Worm (Caenorhabditis elegans) whole organism, L1 larva: Measurements from ENCODE around the gene F48B9.1.

ENCODE experiments used
- C04F5.9 ChIP-seq: sonication (generic microtip); optimal IDR thresholded peaks from 2 replicates; lab custom pipeline; 2016; ENCODE audit warnings: missing genetic modification characterization, missing compliant biosample characterization
- C16A3.4 ChIP-seq: fragments of 150-350 bp; optimal IDR thresholded peaks from 2 replicates; lab custom pipeline; 2014; ENCODE audit warnings: missing biosample characterization, missing genetic modification characterization
- C34B4.2 ChIP-seq: sonication (generic microtip); optimal IDR thresholded peaks from 2 replicates; lab custom pipeline; 2017; ENCODE audit warnings: mild to moderate bottlenecking, missing genetic modification characterization, missing compliant biosample characterization
- aly-2 ChIP-seq: fragments of 150-350 bp; optimal IDR thresholded peaks from 2 replicates; lab custom pipeline; 2014; ENCODE audit warnings: missing biosample characterization, missing genetic modification characterization
- blmp-1 ChIP-seq: fragments of 150-350 bp; optimal IDR thresholded peaks from 2 replicates; lab custom pipeline; 2014; ENCODE audit warnings: missing biosample characterization, missing genetic modification characterization
- ceh-8 ChIP-seq: fragments of 200-800 bp; sonication (Bioruptor generic); optimal IDR thresholded peaks from 2 replicates; lab custom pipeline; 2018; ENCODE audit warnings: mild to moderate bottlenecking, missing genetic modification characterization, moderate library complexity, missing compliant biosample characterization
- ceh-88 ChIP-seq: fragments of 200-800 bp; sonication (Bioruptor generic); IDR thresholded peaks from 2 replicates; pipeline ENCODE4 v1.3.6; 2022; ENCODE audit warnings: missing genetic modification characterization, missing compliant biosample characterization
- ces-1 ChIP-seq: fragments of 150-350 bp; optimal IDR thresholded peaks from 2 replicates; lab custom pipeline; 2014; ENCODE audit warnings: missing biosample characterization, missing genetic modification reagents, missing genetic modification characterization
- dpl-1 ChIP-seq, 3 experiments: fragments of 150-350 bp in 2 of 3; sonication (generic microtip) in 1 of 3; optimal IDR thresholded peaks; 2 replicates each; lab custom pipeline; 2014 to 2017; ENCODE audit warnings: missing biosample characterization in 3 of 3, missing genetic modification characterization in 3 of 3, missing genetic modification reagents in 3 of 3
- efl-1 ChIP-seq, 4 experiments: fragments of 150-350 bp; optimal IDR thresholded peaks in 3 of 4; peaks in 1 of 4; 1 replicate in 1 of 4; 2 replicates in 3 of 4; lab custom pipeline; 2014; ENCODE audit warnings: missing biosample characterization in 2 of 4, missing genetic modification characterization in 2 of 4, missing genetic modification reagents in 2 of 4
- egl-13 ChIP-seq: sonication (generic microtip); optimal IDR thresholded peaks from 2 replicates; lab custom pipeline; 2016; ENCODE audit warnings: missing genotype, missing genetic modification reagents, missing genetic modification characterization, missing compliant biosample characterization
- egl-27 ChIP-seq, 2 experiments: fragments of 150-350 bp in 1 of 2; sonication (generic microtip); optimal IDR thresholded peaks; 3 replicates each; lab custom pipeline; 2017 to 2018; ENCODE audit warnings: missing biosample characterization in 2 of 2, missing genetic modification characterization in 2 of 2, missing genetic modification reagents in 2 of 2
- elt-2 ChIP-seq: sonication (generic microtip); optimal IDR thresholded peaks from 2 replicates; lab custom pipeline; 2016; ENCODE audit warnings: missing genetic modification characterization, mild to moderate bottlenecking, inconsistent platforms, missing compliant biosample characterization, missing genetic modification reagents
- elt-3 ChIP-seq, 6 experiments: fragments of 150-350 bp in 1 of 6; sonication (generic microtip); optimal IDR thresholded peaks; 2 replicates each; lab custom pipeline; 2017 to 2018; ENCODE audit warnings: missing biosample characterization in 6 of 6, missing genetic modification characterization in 6 of 6, inconsistent platforms in 1 of 6
- fkh-10 ChIP-seq: sonication (generic microtip); optimal IDR thresholded peaks from 2 replicates; lab custom pipeline; 2017; ENCODE audit warnings: missing biosample characterization, missing genetic modification reagents, missing genetic modification characterization
- grh-1 ChIP-seq: fragments of 200-800 bp; sonication (Bioruptor generic); IDR thresholded peaks from 2 replicates; pipeline ENCODE4 v1.3.6; 2022; ENCODE audit warnings: missing genetic modification reagents, missing genetic modification characterization, missing compliant biosample characterization
- hlh-17 ChIP-seq: fragments of 200-800 bp; sonication (Bioruptor generic); optimal IDR thresholded peaks from 2 replicates; lab custom pipeline; 2018; ENCODE audit warnings: missing genetic modification characterization, mild to moderate bottlenecking, missing compliant biosample characterization, moderate library complexity, borderline replicate concordance
- hpl-2 ChIP-seq: fragments of 150-350 bp; optimal IDR thresholded peaks from 2 replicates; lab custom pipeline; 2014; ENCODE audit warnings: missing biosample characterization, missing genetic modification reagents, missing genetic modification characterization
- lin-13 ChIP-seq: fragments of 150-350 bp; optimal IDR thresholded peaks from 2 replicates; lab custom pipeline; 2014; ENCODE audit warnings: missing biosample characterization, missing genetic modification reagents, missing genetic modification characterization
- lin-14 ChIP-seq: fragments of 200-800 bp; sonication (Bioruptor generic); optimal IDR thresholded peaks from 2 replicates; lab custom pipeline; 2018; ENCODE audit warnings: mild to moderate bottlenecking, missing genetic modification characterization, moderate library complexity, missing compliant biosample characterization
- lin-15B ChIP-seq: fragments of 150-350 bp; sonication (generic microtip); optimal IDR thresholded peaks from 3 replicates; lab custom pipeline; 2014; ENCODE audit warnings: missing biosample characterization, missing genetic modification characterization
- lin-35 ChIP-seq, 2 experiments: fragments of 150-350 bp; optimal IDR thresholded peaks; 2 replicates each; lab custom pipeline; 2014; ENCODE audit warnings: missing biosample characterization in 2 of 2, missing genetic modification characterization in 2 of 2, missing genetic modification reagents in 2 of 2
- lir-3 ChIP-seq: sonication (generic microtip); optimal IDR thresholded peaks from 2 replicates; lab custom pipeline; 2016; ENCODE audit warnings: mild to moderate bottlenecking, missing genetic modification characterization, moderate library complexity, missing compliant biosample characterization; ENCODE audit not compliant: poor library complexity
- mab-9 ChIP-seq: fragments of 200-800 bp; sonication (Bioruptor generic); IDR thresholded peaks from 2 replicates; pipeline ENCODE4 v1.3.6; 2022; ENCODE audit warnings: missing genetic modification reagents, missing genetic modification characterization, missing compliant biosample characterization
- mdl-1 ChIP-seq, 2 experiments: fragments of 150-350 bp; optimal IDR thresholded peaks; 2 replicates each; lab custom pipeline; 2014 to 2017; ENCODE audit warnings: missing biosample characterization in 2 of 2, missing genetic modification characterization in 2 of 2, inconsistent platforms in 1 of 2
- mef-2 ChIP-seq: fragments of 150-350 bp; optimal IDR thresholded peaks from 2 replicates; lab custom pipeline; 2014; ENCODE audit warnings: missing biosample characterization, missing genetic modification characterization
- mep-1 ChIP-seq: fragments of 150-350 bp; optimal IDR thresholded peaks from 2 replicates; lab custom pipeline; 2014; ENCODE audit warnings: missing biosample characterization, missing genetic modification characterization
- nhr-11 ChIP-seq: fragments of 150-350 bp; optimal IDR thresholded peaks from 2 replicates; lab custom pipeline; 2014; ENCODE audit warnings: missing biosample characterization, missing genetic modification characterization
- nhr-19 ChIP-seq: fragments of 200-800 bp; sonication (Bioruptor generic); conservative IDR thresholded peaks from 2 replicates; pipeline ENCODE4 v1.3.6; 2022; ENCODE audit warnings: missing genetic modification characterization, missing compliant biosample characterization
- nhr-20 ChIP-seq: sonication (generic microtip); optimal IDR thresholded peaks from 2 replicates; lab custom pipeline; 2016; ENCODE audit warnings: mild to moderate bottlenecking, missing genetic modification characterization, missing compliant biosample characterization
- nhr-28 ChIP-seq: fragments of 150-350 bp; optimal IDR thresholded peaks from 2 replicates; lab custom pipeline; 2014; ENCODE audit warnings: missing biosample characterization, missing genetic modification characterization
- nhr-47 ChIP-seq: sonication (generic microtip); optimal IDR thresholded peaks from 2 replicates; lab custom pipeline; 2016; ENCODE audit warnings: mild to moderate bottlenecking, missing genetic modification characterization, moderate library complexity, missing compliant biosample characterization
- nhr-71 ChIP-seq: sonication (generic microtip); optimal IDR thresholded peaks from 2 replicates; lab custom pipeline; 2016; ENCODE audit warnings: mild to moderate bottlenecking, missing genetic modification characterization, moderate library complexity, missing compliant biosample characterization
- nhr-85 ChIP-seq: sonication (generic microtip); peaks from one replicate; lab custom pipeline; 2016; ENCODE audit warnings: missing genetic modification characterization, inconsistent platforms, missing compliant biosample characterization
- nhr-90 ChIP-seq: sonication (generic microtip); optimal IDR thresholded peaks from 2 replicates; lab custom pipeline; 2016; ENCODE audit warnings: mild to moderate bottlenecking, missing genetic modification characterization, missing compliant biosample characterization; ENCODE audit not compliant: poor library complexity
- pag-3 ChIP-seq: sonication (generic microtip); optimal IDR thresholded peaks from 2 replicates; lab custom pipeline; 2017; ENCODE audit warnings: missing genetic modification characterization, mild to moderate bottlenecking, missing compliant biosample characterization, antibody characterized with exemption, borderline replicate concordance; ENCODE audit not compliant: insufficient read depth
- pax-3 ChIP-seq: fragments of 200-800 bp; sonication (Bioruptor generic); optimal IDR thresholded peaks from 2 replicates; lab custom pipeline; 2018; ENCODE audit warnings: mild to moderate bottlenecking, missing genetic modification characterization, moderate library complexity, missing compliant biosample characterization
- rnt-1 ChIP-seq: sonication (generic microtip); optimal IDR thresholded peaks from 2 replicates; lab custom pipeline; 2016; ENCODE audit warnings: mild to moderate bottlenecking, missing genetic modification characterization, moderate library complexity, missing compliant biosample characterization
- skn-1 ChIP-seq: fragments of 150-350 bp; optimal IDR thresholded peaks from 2 replicates; lab custom pipeline; 2014; ENCODE audit warnings: missing biosample characterization, missing genetic modification characterization
- snpc-4 ChIP-seq: fragments of 150-350 bp; optimal IDR thresholded peaks from 2 replicates; lab custom pipeline; 2014; ENCODE audit warnings: missing biosample characterization, missing genetic modification characterization
- sox-4 ChIP-seq: sonication (generic microtip); optimal IDR thresholded peaks from 2 replicates; lab custom pipeline; 2016; ENCODE audit warnings: missing genetic modification characterization, missing compliant biosample characterization
- sptf-1 ChIP-seq: fragments of 150-350 bp; optimal IDR thresholded peaks from 2 replicates; lab custom pipeline; 2014; ENCODE audit warnings: missing biosample characterization, missing genetic modification characterization
- swsn-7 ChIP-seq: sonication (generic microtip); optimal IDR thresholded peaks from 2 replicates; lab custom pipeline; 2016; ENCODE audit warnings: missing genetic modification characterization, missing compliant biosample characterization
- tbx-2 ChIP-seq: sonication (generic microtip); optimal IDR thresholded peaks from 2 replicates; lab custom pipeline; 2016; ENCODE audit warnings: missing genetic modification characterization, missing compliant biosample characterization
- unc-130 ChIP-seq: fragments of 150-350 bp; optimal IDR thresholded peaks from 2 replicates; lab custom pipeline; 2017; ENCODE audit warnings: missing biosample characterization, missing genetic modification characterization, inconsistent platforms
- xbp-1 ChIP-seq: sonication (generic microtip); optimal IDR thresholded peaks from 2 replicates; lab custom pipeline; 2016; ENCODE audit warnings: missing genetic modification characterization, missing compliant biosample characterization
- zag-1 ChIP-seq: fragments of 150-350 bp; optimal IDR thresholded peaks from 2 replicates; lab custom pipeline; 2014; ENCODE audit warnings: missing biosample characterization, missing genetic modification characterization
- ztf-11 ChIP-seq, 2 experiments: sonication (generic microtip); optimal IDR thresholded peaks; 2 replicates each; lab custom pipeline; 2016 to 2017; ENCODE audit warnings: missing genetic modification characterization in 2 of 2, missing biosample characterization in 1 of 2, missing compliant biosample characterization in 1 of 2
- ztf-4 ChIP-seq: fragments of 150-350 bp; optimal IDR thresholded peaks from 2 replicates; lab custom pipeline; 2014; ENCODE audit warnings: missing biosample characterization, missing genetic modification characterization

F48B9.1 gene

ce11 chrX:2214454-2214853 lies 33.8 kb downstream of the F48B9.1 start:
- TF ChIP-seq blmp-1 (tag; lab: Kevin White, UChicago) (peak; percentile 91), sptf-1 (no peak)

DNA sequence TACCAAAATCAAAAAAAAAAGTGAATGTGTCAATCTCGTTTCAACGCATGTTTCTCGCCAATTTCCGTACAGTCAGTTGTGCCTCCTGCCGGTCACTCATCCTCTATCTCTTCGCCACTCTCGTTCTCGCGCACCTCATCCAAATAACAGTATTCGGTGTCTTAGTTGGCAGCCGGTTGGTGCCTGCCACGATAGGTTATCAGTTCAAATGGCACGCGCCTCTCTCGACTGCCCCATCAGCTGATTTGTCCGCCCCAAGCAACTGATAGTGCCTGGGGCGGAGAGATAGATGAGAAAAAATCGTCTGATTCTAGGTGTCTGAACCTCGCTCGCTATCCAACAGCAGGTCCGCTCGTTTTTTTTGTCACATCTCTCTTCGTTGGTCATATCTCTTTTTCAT lies 34.4 kb downstream of the F48B9.1 start:
- TF ChIP-seq egl-27 (tag; optimal IDR thresholded peaks at IDR 0.05; lab: Kevin White, UChicago), result peak in 1 of 2 experiments; percentile 58
- TF ChIP-seq rnt-1 (tag; lab: Kevin White, UChicago), result peak; percentile 48
- no peak for TF ChIP-seq pax-3 (tag; lab: Kevin White, UChicago)
- TF ChIP-seq nhr-85 (tag; lab: Kevin White, UChicago), result peak; percentile 93
- no peak for TF ChIP-seq xbp-1 (tag; lab: Kevin White, UChicago)
- TF ChIP-seq C16A3.4, result peak; percentile 19
- TF ChIP-seq dpl-1 (GFP tag; optimal IDR thresholded peaks at IDR 0.05; lab: Kevin White, UChicago), result peak in 1 of 3 experiments; percentile 11
- TF ChIP-seq egl-13, result no peak
- no peak for TF ChIP-seq nhr-11
- TF ChIP-seq unc-130 (tag; lab: Kevin White, UChicago), result peak; percentile 55
- TF ChIP-seq hlh-17 (GFP tag; lab: Kevin White, UChicago), result no peak
- TF ChIP-seq ces-1 (GFP tag; lab: Kevin White, UChicago), result no peak
- no peak for TF ChIP-seq sox-4 (tag; lab: Kevin White, UChicago)
- TF ChIP-seq ceh-8 (GFP tag; lab: Kevin White, UChicago), result no peak
- no peak for TF ChIP-seq hpl-2 (GFP tag; lab: Kevin White, UChicago)
- TF ChIP-seq ztf-4 (tag; lab: Kevin White, UChicago), result no peak
- no peak for TF ChIP-seq C34B4.2
- TF ChIP-seq grh-1 (GFP tag; lab: Robert Waterston, UW), result 0 out of 2 replicates have a peak, but pooled peaks have one; percentile 43
- TF ChIP-seq efl-1 (optimal IDR thresholded peaks at IDR 0.05; lab: Kevin White, UChicago), result no peak
- no peak for TF ChIP-seq efl-1 (GFP tag; optimal IDR thresholded peaks at IDR 0.05 in 1 of 2; lab: Kevin White, UChicago)
- TF ChIP-seq nhr-71, result peak; percentile 76
- TF ChIP-seq nhr-28 (tag; lab: Kevin White, UChicago), result no peak
- peak; percentile 67 for TF ChIP-seq nhr-90 (tag; lab: Kevin White, UChicago)
- TF ChIP-seq swsn-7 (tag; lab: Kevin White, UChicago), result no peak
- TF ChIP-seq mdl-1 (tag; optimal IDR thresholded peaks at IDR 0.05; lab: Kevin White, UChicago), result peak in 1 of 2 experiments; percentile 83
- TF ChIP-seq ztf-11 (tag; optimal IDR thresholded peaks at IDR 0.05; lab: Kevin White, UChicago), result no peak
- no peak for TF ChIP-seq mab-9 (GFP tag; lab: Robert Waterston, UW)
- TF ChIP-seq ceh-88 (GFP tag; lab: Robert Waterston, UW), result no peak
- TF ChIP-seq fkh-10 (GFP tag; lab: Kevin White, UChicago), result no peak
- TF ChIP-seq skn-1 (tag; lab: Kevin White, UChicago), result peak; percentile 68
- TF ChIP-seq lin-35 (GFP tag; optimal IDR thresholded peaks at IDR 0.05; lab: Kevin White, UChicago), result peak in 1 of 2 experiments; percentile 72
- TF ChIP-seq snpc-4 (tag; lab: Kevin White, UChicago), result no peak
- peak; percentile 89 for TF ChIP-seq lin-14 (GFP tag; lab: Kevin White, UChicago)
- TF ChIP-seq mep-1 (tag; lab: Kevin White, UChicago), result peak; percentile 1
- TF ChIP-seq mef-2 (tag; lab: Kevin White, UChicago), result no peak
- TF ChIP-seq aly-2 (tag; lab: Kevin White, UChicago), result no peak
- TF ChIP-seq sptf-1, result no peak
- peak; percentile 69 to 78 (median 74) for TF ChIP-seq elt-3 (tag; optimal IDR thresholded peaks at IDR 0.05; lab: Kevin White, UChicago)
- TF ChIP-seq blmp-1 (tag; lab: Kevin White, UChicago), result peak; percentile 48
- TF ChIP-seq lin-15B (tag; lab: Kevin White, UChicago), result no peak
- TF ChIP-seq elt-2, result peak; percentile 54
- no peak for TF ChIP-seq zag-1 (tag; lab: Kevin White, UChicago)
- TF ChIP-seq tbx-2 (tag; lab: Kevin White, UChicago), result peak; percentile 53
- peak; percentile 17 for TF ChIP-seq lin-13
- peak; percentile 71 for TF ChIP-seq nhr-20 (tag; lab: Kevin White, UChicago)
- TF ChIP-seq lir-3 (tag; lab: Kevin White, UChicago), result no peak
- peak; percentile 100 for TF ChIP-seq pag-3
- TF ChIP-seq nhr-19 (GFP tag; lab: Robert Waterston, UW), result no peak; the same call in 1 of the 2 replicates
- peak; percentile 48 for TF ChIP-seq nhr-47
- TF ChIP-seq C04F5.9 (tag; lab: Kevin White, UChicago), result no peak
